Fruit fly (Drosophila melanogaster) Kc167 (cell line): ENCODE data around the gene CG6415.

Source experiments
- Myc ChIP-seq: fragments of >200 bp; optimal IDR thresholded peaks from 2 replicates; lab custom pipeline; 2017; ENCODE audit warnings: missing external identifiers
- Sin3A ChIP-seq: fragments of >200 bp; optimal IDR thresholded peaks from 2 replicates; lab custom pipeline; 2018; ENCODE audit warnings: missing external identifiers
- h ChIP-seq: fragments of >200 bp; optimal IDR thresholded peaks from 3 replicates; lab custom pipeline; 2018; ENCODE audit warnings: missing external identifiers
- insv ChIP-seq: fragments of >200 bp; optimal IDR thresholded peaks from 3 replicates; lab custom pipeline; 2018; ENCODE audit warnings: missing external identifiers
- psq ChIP-seq: fragments of >200 bp; optimal IDR thresholded peaks from 2 replicates; lab custom pipeline; 2017; ENCODE audit warnings: missing external identifiers
- ttk ChIP-seq: sonication (Bioruptor generic); optimal IDR thresholded peaks from 2 replicates; lab custom pipeline; 2017; ENCODE audit warnings: missing external identifiers

- no peak for TF ChIP-seq Myc (lab: Kevin White, UChicago)
- TF ChIP-seq Sin3A (lab: Kevin White, UChicago): no peak
- TF ChIP-seq h (lab: Kevin White, UChicago): no peak
- no peak for TF ChIP-seq psq (lab: Kevin White, UChicago)
- TF ChIP-seq insv (lab: Kevin White, UChicago): no peak
- no peak for TF ChIP-seq ttk
These were observed 37.8 kb upstream of the CG6415 start for dm6 chr2L:10665603-10666002.
